Fruit fly (Drosophila melanogaster): ENCODE results near the gene CG34177.

dm6 chr2L:4389405-4390115, 44.1 kb upstream of the CG34177 start:
- TF ChIP-seq Crg-1 (GFP tag; optimal IDR thresholded peaks at IDR 0.05) (no peak), tj (GFP tag; optimal IDR thresholded peaks at IDR 0.05) (no peak), toe (GFP tag; optimal IDR thresholded peaks at IDR 0.05) (no peak), CG11617 (GFP tag; optimal IDR thresholded peaks at IDR 0.05) (no peak), CG12768 (GFP tag; optimal IDR thresholded peaks at IDR 0.05) (no peak), Hr96 (GFP tag; optimal IDR thresholded peaks at IDR 0.05) (no peak), CG7101 (tag; optimal IDR thresholded peaks at IDR 0.05) (no peak), CG1620 (GFP tag; optimal IDR thresholded peaks at IDR 0.05) (no peak), CG5204 (GFP tag; optimal IDR thresholded peaks at IDR 0.05) (no peak), ovo (GFP tag; optimal IDR thresholded peaks at IDR 0.05) (no peak), bab1 (GFP tag; optimal IDR thresholded peaks at IDR 0.05) (no peak), kay (GFP tag; ENCODE audit: borderline replicate concordance) (no peak), Mnt (GFP tag; optimal IDR thresholded peaks at IDR 0.05) (no peak)

Measured in whole organism, adult.